1 fruit fly cellular context compared by ENCODE assay signal in genomic region chr2L:21108759-21109282, dm6.
TF ChIP-seq lines count a peak whose summit lies in the region.

No protein-coding gene starts in this region.

TF ChIP-seq in whole organism, embryonic, 481 proteins besides CTCF, POLR2A, EP300 and RAD21 (continued from another document and continues in another):
- TF ChIP-seq sug (tag; optimal IDR thresholded peaks at IDR 0.05; lab: Kevin White, UChicago): peak; percentile 5
- TF ChIP-seq cg (GFP tag; optimal IDR thresholded peaks at IDR 0.05; lab: Kevin White, UChicago): no peak
- TF ChIP-seq Rfx (GFP tag; IDR thresholded peaks at IDR 0.05; lab: Robert Waterston, UW): no peak; the same call in 1 of the 2 replicates
- TF ChIP-seq Taf1 (GFP tag; IDR thresholded peaks at IDR 0.05; lab: Robert Waterston, UW): no peak
- no peak for TF ChIP-seq CG5953 (GFP tag; IDR thresholded peaks at IDR 0.05; lab: Robert Waterston, UW)
- TF ChIP-seq CG1603 (tag; optimal IDR thresholded peaks at IDR 0.05; lab: Kevin White, UChicago): no peak
- no peak; the same call in 1 of the 2 replicates for TF ChIP-seq Ptx1 (GFP tag; IDR thresholded peaks at IDR 0.05; lab: Robert Waterston, UW)
- no peak for TF ChIP-seq CG11696 (GFP tag; IDR thresholded peaks at IDR 0.05; lab: Robert Waterston, UW)
- peak; percentile 61 for TF ChIP-seq CG8924 (tag; optimal IDR thresholded peaks at IDR 0.05; lab: Kevin White, UChicago)
- no peak for TF ChIP-seq Dref (GFP tag; IDR thresholded peaks at IDR 0.05; lab: Robert Waterston, UW)
- TF ChIP-seq tna (GFP tag; IDR thresholded peaks at IDR 0.05; lab: Robert Waterston, UW; ENCODE audit: partially characterized antibody): no peak
- TF ChIP-seq CG8281 (tag; optimal IDR thresholded peaks at IDR 0.05; lab: Kevin White, UChicago): peak; percentile 7
- TF ChIP-seq CG30403 (GFP tag; optimal IDR thresholded peaks at IDR 0.05; lab: Kevin White, UChicago): peak; percentile 66
- peak; percentile 29 for TF ChIP-seq CG3065 (GFP tag; optimal IDR thresholded peaks at IDR 0.05; lab: Kevin White, UChicago)
- peak; percentile 9 for TF ChIP-seq CG17568 (GFP tag; optimal IDR thresholded peaks at IDR 0.05; lab: Kevin White, UChicago)
- peak; percentile 43 for TF ChIP-seq CG10147 (GFP tag; optimal IDR thresholded peaks at IDR 0.05; lab: Kevin White, UChicago)
- TF ChIP-seq D19B (GFP tag; optimal IDR thresholded peaks at IDR 0.05; lab: Kevin White, UChicago): peak; percentile 9
- no peak for TF ChIP-seq z (GFP tag; IDR thresholded peaks at IDR 0.05; lab: Robert Waterston, UW)
- no peak for TF ChIP-seq salm (tag; optimal IDR thresholded peaks at IDR 0.05; lab: Kevin White, UChicago)
- TF ChIP-seq esg (GFP tag; conservative IDR thresholded peaks at IDR 0.05; lab: Robert Waterston, UW): peak; percentile 58; the same call in 1 of the 2 replicates
- TF ChIP-seq Dll (GFP tag; IDR thresholded peaks at IDR 0.05; lab: Robert Waterston, UW; ENCODE audit: partially characterized antibody): no peak
- TF ChIP-seq CG15073 (GFP tag; optimal IDR thresholded peaks at IDR 0.05; lab: Kevin White, UChicago): no peak
- peak; percentile 27 for TF ChIP-seq grn (GFP tag; optimal IDR thresholded peaks at IDR 0.05; lab: Kevin White, UChicago)
- no peak for TF ChIP-seq CG9609 (GFP tag; optimal IDR thresholded peaks at IDR 0.05; lab: Kevin White, UChicago)
- peak; percentile 28 for TF ChIP-seq Asciz (GFP tag; optimal IDR thresholded peaks at IDR 0.05; lab: Kevin White, UChicago)
- TF ChIP-seq fru (optimal IDR thresholded peaks at IDR 0.05; lab: Kevin White, UChicago): no peak
- peak; percentile 62 for TF ChIP-seq Xrp1 (GFP tag; IDR thresholded peaks at IDR 0.05; lab: Robert Waterston, UW)
- no peak for TF ChIP-seq tap (tag; optimal IDR thresholded peaks at IDR 0.05; lab: Kevin White, UChicago)
- peak; percentile 64 for TF ChIP-seq CG18476 (GFP tag; optimal IDR thresholded peaks at IDR 0.05; lab: Kevin White, UChicago)
- peak; percentile 22 for TF ChIP-seq Meics (GFP tag; optimal IDR thresholded peaks at IDR 0.05; lab: Kevin White, UChicago)
- TF ChIP-seq CG14710 (tag; optimal IDR thresholded peaks at IDR 0.05; lab: Kevin White, UChicago): peak; percentile 69
- TF ChIP-seq eyg (GFP tag; optimal IDR thresholded peaks at IDR 0.05; lab: Kevin White, UChicago): peak; percentile 8
- peak; percentile 61 for TF ChIP-seq CG10209 (GFP tag; optimal IDR thresholded peaks at IDR 0.05; lab: Kevin White, UChicago)
- no peak for TF ChIP-seq CG4328 (GFP tag; optimal IDR thresholded peaks at IDR 0.05; lab: Kevin White, UChicago)
- TF ChIP-seq eve (GFP tag; optimal IDR thresholded peaks at IDR 0.05; lab: Kevin White, UChicago): peak in 1 of 2 experiments; percentile 44
- peak; percentile 83 for TF ChIP-seq CG4707 (GFP tag; optimal IDR thresholded peaks at IDR 0.05; lab: Kevin White, UChicago)
- peak; percentile 26 for TF ChIP-seq pb (GFP tag; optimal IDR thresholded peaks at IDR 0.05; lab: Kevin White, UChicago)
- TF ChIP-seq CG12391 (tag; optimal IDR thresholded peaks at IDR 0.05; lab: Kevin White, UChicago): peak; percentile 64
- no peak for TF ChIP-seq HmgD (GFP tag; optimal IDR thresholded peaks at IDR 0.05; lab: Kevin White, UChicago)
- no peak for TF ChIP-seq CG8359 (GFP tag; optimal IDR thresholded peaks at IDR 0.05; lab: Kevin White, UChicago; ENCODE audit: borderline replicate concordance)
- peak; percentile 79 for TF ChIP-seq Sox102F (GFP tag; optimal IDR thresholded peaks at IDR 0.05; lab: Kevin White, UChicago)
- TF ChIP-seq CG1529 (GFP tag; optimal IDR thresholded peaks at IDR 0.05; lab: Kevin White, UChicago): peak; percentile 50
- no peak for TF ChIP-seq Doc2 (GFP tag; IDR thresholded peaks at IDR 0.05; lab: Robert Waterston, UW)
- peak; percentile 61 for TF ChIP-seq lmd (GFP tag; IDR thresholded peaks at IDR 0.05; lab: Robert Waterston, UW)
- peak; percentile 40 for TF ChIP-seq trem (tag; optimal IDR thresholded peaks at IDR 0.05; lab: Kevin White, UChicago)
- peak; percentile 16 for TF ChIP-seq CG18764 (GFP tag; optimal IDR thresholded peaks at IDR 0.05; lab: Kevin White, UChicago)
- no peak for TF ChIP-seq tup (GFP tag; optimal IDR thresholded peaks at IDR 0.05; lab: Kevin White, UChicago)
- TF ChIP-seq HLH54F (GFP tag; optimal IDR thresholded peaks at IDR 0.05; lab: Kevin White, UChicago): peak; percentile 5
- TF ChIP-seq Dek (tag; optimal IDR thresholded peaks at IDR 0.05; lab: Kevin White, UChicago): no peak
- TF ChIP-seq H2.0 (GFP tag; IDR thresholded peaks at IDR 0.05; lab: Robert Waterston, UW): peak; percentile 59
- TF ChIP-seq CG10565 (GFP tag; optimal IDR thresholded peaks at IDR 0.05; lab: Kevin White, UChicago): no peak
- no peak for TF ChIP-seq pros (GFP tag; optimal IDR thresholded peaks at IDR 0.05; lab: Kevin White, UChicago)
- no peak for TF ChIP-seq CG4730 (GFP tag; IDR thresholded peaks at IDR 0.05; lab: Robert Waterston, UW)
- TF ChIP-seq CG9437 (GFP tag; optimal IDR thresholded peaks at IDR 0.05; lab: Kevin White, UChicago): no peak
- TF ChIP-seq ewg (GFP tag; optimal IDR thresholded peaks at IDR 0.05; lab: Kevin White, UChicago): peak; percentile 48
- TF ChIP-seq scrt (GFP tag; optimal IDR thresholded peaks at IDR 0.05; lab: Kevin White, UChicago): peak; percentile 12
- no peak for TF ChIP-seq CG5180 (GFP tag; optimal IDR thresholded peaks at IDR 0.05; lab: Kevin White, UChicago)
- TF ChIP-seq croc (GFP tag; conservative IDR thresholded peaks at IDR 0.05; lab: Robert Waterston, UW): peak; percentile 27; the same call in 1 of the 3 replicates
- peak; percentile 81 for TF ChIP-seq Max (GFP tag; optimal IDR thresholded peaks at IDR 0.05; lab: Kevin White, UChicago)
- no peak for TF ChIP-seq CG31365 (tag; optimal IDR thresholded peaks at IDR 0.05; lab: Kevin White, UChicago)
- TF ChIP-seq zen2 (GFP tag; IDR thresholded peaks at IDR 0.05; lab: Robert Waterston, UW; ENCODE audit: partially characterized antibody): no peak
- TF ChIP-seq CG1832 (GFP tag; optimal IDR thresholded peaks at IDR 0.05; lab: Kevin White, UChicago): no peak
- TF ChIP-seq Hr78 (GFP tag; optimal IDR thresholded peaks at IDR 0.05; lab: Kevin White, UChicago): peak in 1 of 2 experiments; percentile 19
- TF ChIP-seq bab2 (GFP tag; optimal IDR thresholded peaks at IDR 0.05; lab: Kevin White, UChicago): peak; percentile 48
- TF ChIP-seq jigr1 (GFP tag; IDR thresholded peaks at IDR 0.05; lab: Robert Waterston, UW): 0 out of 3 replicates have a peak, but pooled peaks have one; percentile 38
- TF ChIP-seq cas (GFP tag; IDR thresholded peaks at IDR 0.05; lab: Robert Waterston, UW): no peak
- no peak for TF ChIP-seq hth (optimal IDR thresholded peaks at IDR 0.05; lab: Kevin White, UChicago)
- TF ChIP-seq nom (GFP tag; optimal IDR thresholded peaks at IDR 0.05; lab: Kevin White, UChicago): no peak
- no peak for TF ChIP-seq amos (GFP tag; IDR thresholded peaks at IDR 0.05; lab: Robert Waterston, UW; ENCODE audit: partially characterized antibody)
- TF ChIP-seq NfI (GFP tag; optimal IDR thresholded peaks at IDR 0.05; lab: Kevin White, UChicago): peak; percentile 65
- peak; percentile 87 for TF ChIP-seq CG9727 (GFP tag; optimal IDR thresholded peaks at IDR 0.05; lab: Kevin White, UChicago)
- 0 out of 2 replicates have a peak, but pooled peaks have one; percentile 44 for TF ChIP-seq HLH3B (GFP tag; IDR thresholded peaks at IDR 0.05; lab: Robert Waterston, UW)
- TF ChIP-seq Poxn (GFP tag; IDR thresholded peaks at IDR 0.05; lab: Robert Waterston, UW): no peak
- TF ChIP-seq Atf-2 (GFP tag; optimal IDR thresholded peaks at IDR 0.05; lab: Kevin White, UChicago): peak; percentile 53
- no peak for TF ChIP-seq Dip2 (GFP tag; IDR thresholded peaks at IDR 0.05; lab: Robert Waterston, UW)
- no peak for TF ChIP-seq CG17186 (GFP tag; optimal IDR thresholded peaks at IDR 0.05; lab: Kevin White, UChicago)
- no peak for TF ChIP-seq prd (optimal IDR thresholded peaks at IDR 0.05; lab: Kevin White, UChicago)
- 0 out of 3 replicates have a peak, but pooled peaks have one; percentile 55 for TF ChIP-seq prd (GFP tag; IDR thresholded peaks at IDR 0.05; lab: Robert Waterston, UW)
- no peak for TF ChIP-seq Rx (GFP tag; IDR thresholded peaks at IDR 0.05; lab: Robert Waterston, UW)
- no peak for TF ChIP-seq bbx (GFP tag; IDR thresholded peaks at IDR 0.05; lab: Robert Waterston, UW; ENCODE audit: partially characterized antibody)
- peak; percentile 26 for TF ChIP-seq CG2120 (GFP tag; optimal IDR thresholded peaks at IDR 0.05; lab: Kevin White, UChicago)
- TF ChIP-seq B-H1 (GFP tag; IDR thresholded peaks at IDR 0.05; lab: Robert Waterston, UW): peak; percentile 37; the same call in 2 of the 3 replicates
- peak; percentile 48 for TF ChIP-seq cato (GFP tag; optimal IDR thresholded peaks at IDR 0.05; lab: Kevin White, UChicago; ENCODE audit: borderline replicate concordance)
- TF ChIP-seq CG11560 (tag; IDR thresholded peaks at IDR 0.05; lab: Robert Waterston, UW): no peak
- no peak for TF ChIP-seq CG6791 (GFP tag; IDR thresholded peaks at IDR 0.05; lab: Robert Waterston, UW; ENCODE audit: partially characterized antibody)
- TF ChIP-seq otp (GFP tag; IDR thresholded peaks at IDR 0.05; lab: Robert Waterston, UW): no peak; the same call in 2 of the 3 replicates
- peak; percentile 17; the same call in 1 of the 2 replicates for TF ChIP-seq peb (GFP tag; IDR thresholded peaks at IDR 0.05; lab: Robert Waterston, UW)
- no peak for TF ChIP-seq sc (optimal IDR thresholded peaks at IDR 0.05; lab: Kevin White, UChicago)
- peak; percentile 43 for TF ChIP-seq sc (GFP tag; optimal IDR thresholded peaks at IDR 0.05; lab: Kevin White, UChicago)
- TF ChIP-seq chif (GFP tag; optimal IDR thresholded peaks at IDR 0.05; lab: Kevin White, UChicago): peak; percentile 16 to 72
- no peak for TF ChIP-seq CG15479 (GFP tag; optimal IDR thresholded peaks at IDR 0.05; lab: Kevin White, UChicago)
- TF ChIP-seq B-H2 (GFP tag; optimal IDR thresholded peaks at IDR 0.05; lab: Kevin White, UChicago): no peak
- TF ChIP-seq ERR (GFP tag; optimal IDR thresholded peaks at IDR 0.05; lab: Kevin White, UChicago): no peak
- TF ChIP-seq CG1792 (GFP tag; optimal IDR thresholded peaks at IDR 0.05; lab: Kevin White, UChicago): peak; percentile 19
- TF ChIP-seq CG18262 (tag; optimal IDR thresholded peaks at IDR 0.05; lab: Kevin White, UChicago): peak; percentile 75
- peak; percentile 6 for TF ChIP-seq CG13296 (GFP tag; optimal IDR thresholded peaks at IDR 0.05; lab: Kevin White, UChicago)
- TF ChIP-seq CG7786 (GFP tag; optimal IDR thresholded peaks at IDR 0.05; lab: Kevin White, UChicago): no peak
- peak; percentile 7 for TF ChIP-seq Ets65A (GFP tag; lab: Kevin White, UChicago)
- no peak; the same call in 1 of the 2 replicates for TF ChIP-seq CG4404 (GFP tag; IDR thresholded peaks at IDR 0.05; lab: Robert Waterston, UW)
- TF ChIP-seq CG13424 (tag; optimal IDR thresholded peaks at IDR 0.05; lab: Kevin White, UChicago): peak; percentile 67
- TF ChIP-seq chn (GFP tag; optimal IDR thresholded peaks at IDR 0.05; lab: Kevin White, UChicago): peak; percentile 74
- TF ChIP-seq dimm (GFP tag; IDR thresholded peaks at IDR 0.05; lab: Robert Waterston, UW): no peak
- no peak for TF ChIP-seq CG10274 (GFP tag; optimal IDR thresholded peaks at IDR 0.05; lab: Kevin White, UChicago)
- peak; percentile 25 for TF ChIP-seq dm (GFP tag; optimal IDR thresholded peaks at IDR 0.05; lab: Kevin White, UChicago)
- TF ChIP-seq NC2β (GFP tag; optimal IDR thresholded peaks at IDR 0.05; lab: Kevin White, UChicago): peak; percentile 24
- peak; percentile 56 for TF ChIP-seq CG33557 (GFP tag; optimal IDR thresholded peaks at IDR 0.05; lab: Kevin White, UChicago)
- peak; percentile 63 for TF ChIP-seq CG2678 (tag; optimal IDR thresholded peaks at IDR 0.05; lab: Kevin White, UChicago)
- TF ChIP-seq BtbVII (GFP tag; optimal IDR thresholded peaks at IDR 0.05; lab: Kevin White, UChicago): no peak
- TF ChIP-seq Mad (GFP tag; optimal IDR thresholded peaks at IDR 0.05; lab: Kevin White, UChicago): peak; percentile 63
- no peak for TF ChIP-seq NK7.1 (GFP tag; optimal IDR thresholded peaks at IDR 0.05; lab: Kevin White, UChicago)
- peak; percentile 78 for TF ChIP-seq CG8388 (GFP tag; optimal IDR thresholded peaks at IDR 0.05; lab: Kevin White, UChicago)
- TF ChIP-seq Vsx1 (GFP tag; optimal IDR thresholded peaks at IDR 0.05; lab: Kevin White, UChicago): peak; percentile 48
- TF ChIP-seq gro (GFP tag; optimal IDR thresholded peaks at IDR 0.05; lab: Kevin White, UChicago): peak; percentile 29
- TF ChIP-seq crp (GFP tag; optimal IDR thresholded peaks at IDR 0.05; lab: Kevin White, UChicago): peak; percentile 8 to 82
- TF ChIP-seq CG12659 (GFP tag; optimal IDR thresholded peaks at IDR 0.05; lab: Kevin White, UChicago): peak; percentile 51
- TF ChIP-seq unpg (GFP tag; optimal IDR thresholded peaks at IDR 0.05; lab: Kevin White, UChicago): peak; percentile 73
- peak; percentile 43; the same call in 1 of the 2 replicates for TF ChIP-seq CG3847 (GFP tag; IDR thresholded peaks at IDR 0.05; lab: Robert Waterston, UW)
- TF ChIP-seq tll (GFP tag; optimal IDR thresholded peaks at IDR 0.05; lab: Kevin White, UChicago): peak in 1 of 2 experiments; percentile 26
- peak; percentile 31 for TF ChIP-seq oc (tag; optimal IDR thresholded peaks at IDR 0.05; lab: Kevin White, UChicago)
- TF ChIP-seq ATbp (GFP tag; optimal IDR thresholded peaks at IDR 0.05; lab: Kevin White, UChicago): peak; percentile 34
- no peak for TF ChIP-seq Tbp (GFP tag; optimal IDR thresholded peaks at IDR 0.05; lab: Kevin White, UChicago)
- no peak; the same call in 2 of the 3 replicates for TF ChIP-seq so (GFP tag; IDR thresholded peaks at IDR 0.05; lab: Robert Waterston, UW)
- TF ChIP-seq CG5245 (GFP tag; optimal IDR thresholded peaks at IDR 0.05; lab: Kevin White, UChicago): peak; percentile 48
- TF ChIP-seq sens (GFP tag; lab: Kevin White, UChicago): peak; percentile 95
- no peak for TF ChIP-seq CG31388 (GFP tag; optimal IDR thresholded peaks at IDR 0.05; lab: Kevin White, UChicago)
- TF ChIP-seq fd64A (GFP tag; optimal IDR thresholded peaks at IDR 0.05; lab: Kevin White, UChicago): no peak
- TF ChIP-seq CG16815 (GFP tag; optimal IDR thresholded peaks at IDR 0.05; lab: Kevin White, UChicago): peak; percentile 21
- no peak for TF ChIP-seq fd102C (GFP tag; optimal IDR thresholded peaks at IDR 0.05; lab: Kevin White, UChicago)
- TF ChIP-seq Camta (GFP tag; optimal IDR thresholded peaks at IDR 0.05; lab: Kevin White, UChicago): peak; percentile 31
- peak; percentile 62 for TF ChIP-seq Sox100B (GFP tag; optimal IDR thresholded peaks at IDR 0.05; lab: Kevin White, UChicago)
- TF ChIP-seq CG9797 (GFP tag; optimal IDR thresholded peaks at IDR 0.05; lab: Kevin White, UChicago): no peak
- TF ChIP-seq CG11723 (GFP tag; optimal IDR thresholded peaks at IDR 0.05; lab: Kevin White, UChicago): peak; percentile 37
